Fruit fly (Drosophila melanogaster): ENCODE measurements around the gene CG42655.

CG42655 gene

DNA sequence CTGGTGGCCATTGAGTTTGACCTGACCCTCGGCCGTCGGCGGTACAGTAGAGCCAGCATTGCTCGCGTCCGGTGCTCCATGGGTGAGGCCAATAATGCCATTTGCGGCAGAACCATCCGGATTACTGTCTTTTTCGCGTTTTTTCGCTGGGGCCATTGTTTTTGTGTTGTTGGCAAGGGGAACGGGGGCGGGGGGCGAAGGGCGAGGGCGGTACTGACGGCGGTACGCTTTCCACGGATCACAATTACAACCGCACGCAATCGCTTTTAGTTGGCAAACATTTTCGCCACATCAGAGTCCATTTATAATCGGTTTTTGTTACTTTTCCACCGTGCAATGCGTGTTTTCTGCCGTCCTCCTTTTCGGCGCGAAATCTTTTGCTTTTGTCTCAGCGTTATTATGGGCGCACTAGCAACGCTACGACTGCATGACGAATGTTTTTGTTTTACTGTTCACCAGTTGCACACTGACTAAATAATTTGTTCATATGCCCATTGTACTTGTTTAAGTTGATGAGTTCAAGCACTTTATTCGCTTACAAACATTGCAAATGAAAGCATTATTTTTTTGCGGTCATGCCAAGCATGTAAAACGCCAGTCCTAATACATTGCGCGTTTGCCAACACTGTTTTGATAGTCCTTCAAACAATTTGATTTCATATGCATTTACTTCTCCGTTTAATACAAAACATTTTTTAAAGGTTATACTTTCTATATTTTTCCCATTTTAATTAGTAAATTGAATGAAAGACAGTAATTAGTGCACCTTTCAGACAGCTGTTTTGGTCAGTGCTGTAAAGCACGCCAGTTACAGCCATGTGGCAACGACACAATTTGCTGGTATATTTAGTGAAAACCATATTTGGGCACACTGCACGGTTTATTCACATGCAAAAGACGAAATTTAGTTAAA, 30.4 kb downstream of the CG42655 start, which contains the start of gene Pfdn6 (continued):
- TF ChIP-seq CG1024 (GFP tag; IDR thresholded peaks at IDR 0.05) (peak; percentile 68; the same call in 1 of the 2 replicates), row (GFP tag; IDR thresholded peaks at IDR 0.05) (peak; percentile 86), odd (GFP tag; optimal IDR thresholded peaks at IDR 0.05) (no peak), pita (GFP tag; optimal IDR thresholded peaks at IDR 0.05) (no peak), repo (GFP tag; optimal IDR thresholded peaks at IDR 0.05) (peak; percentile 52), al (GFP tag; IDR thresholded peaks at IDR 0.05) (peak; percentile 54; the same call in 1 of the 2 replicates), pum (GFP tag; optimal IDR thresholded peaks at IDR 0.05) (peak; percentile 36), Mad (GFP tag; optimal IDR thresholded peaks at IDR 0.05) (peak; percentile 61), ara (GFP tag; IDR thresholded peaks at IDR 0.05) (0 out of 2 replicates have a peak, but pooled peaks have one; percentile 35), Camta (GFP tag; optimal IDR thresholded peaks at IDR 0.05) (peak; percentile 48), phol (tag; optimal IDR thresholded peaks at IDR 0.05) (peak; percentile 96), CG16813 (GFP tag; IDR thresholded peaks at IDR 0.05; ENCODE audit: partially characterized antibody) (peak; percentile 64), her (GFP tag; optimal IDR thresholded peaks at IDR 0.05) (peak; percentile 64), CG42726 (GFP tag; IDR thresholded peaks at IDR 0.05; ENCODE audit: partially characterized antibody) (0 out of 2 replicates have a peak, but pooled peaks have one; percentile 8), Six4 (GFP tag; optimal IDR thresholded peaks at IDR 0.05) (peak; percentile 55), CG5180 (GFP tag; optimal IDR thresholded peaks at IDR 0.05) (no peak), Meics (GFP tag; optimal IDR thresholded peaks at IDR 0.05) (no peak), Optix (GFP tag; IDR thresholded peaks at IDR 0.05) (peak; percentile 89), Dek (tag; optimal IDR thresholded peaks at IDR 0.05) (peak; percentile 18), hth (optimal IDR thresholded peaks at IDR 0.05) (no peak), Hr51 (GFP tag; optimal IDR thresholded peaks at IDR 0.05) (peak; percentile 45 to 77), CG12299 (tag; optimal IDR thresholded peaks at IDR 0.05) (peak; percentile 17), CG15514 (GFP tag; optimal IDR thresholded peaks at IDR 0.05) (peak; percentile 40), bsh (GFP tag; optimal IDR thresholded peaks at IDR 0.05) (peak in 1 of 2 experiments; percentile 64), pnt (GFP tag; optimal IDR thresholded peaks at IDR 0.05) (peak; percentile 44), CG15479 (GFP tag; optimal IDR thresholded peaks at IDR 0.05) (no peak), BtbVII (GFP tag; optimal IDR thresholded peaks at IDR 0.05) (peak; percentile 35), tio (GFP tag; optimal IDR thresholded peaks at IDR 0.05) (no peak), CG8359 (GFP tag; optimal IDR thresholded peaks at IDR 0.05; ENCODE audit: borderline replicate concordance) (no peak), fd96Cb (tag; optimal IDR thresholded peaks at IDR 0.05) (peak; percentile 67), slp2 (GFP tag; optimal IDR thresholded peaks at IDR 0.05) (peak; percentile 61), grau (tag; optimal IDR thresholded peaks at IDR 0.05) (peak; percentile 75), p53 (GFP tag; optimal IDR thresholded peaks at IDR 0.05) (no peak), Neu2 (GFP tag; optimal IDR thresholded peaks at IDR 0.05; ENCODE audit: borderline replicate concordance) (no peak), CG5245 (GFP tag; optimal IDR thresholded peaks at IDR 0.05) (peak; percentile 28), gfzf (GFP tag; optimal IDR thresholded peaks at IDR 0.05) (peak; percentile 81), CG8281 (tag; optimal IDR thresholded peaks at IDR 0.05) (no peak), sima (GFP tag; optimal IDR thresholded peaks at IDR 0.05) (no peak), Mrtf (GFP tag; IDR thresholded peaks at IDR 0.05) (peak; percentile 75; the same call in 2 of the 3 replicates), dysf (GFP tag; IDR thresholded peaks at IDR 0.05) (peak; percentile 91), CG4854 (GFP tag; optimal IDR thresholded peaks at IDR 0.05) (peak; percentile 54), CG18476 (GFP tag; optimal IDR thresholded peaks at IDR 0.05) (peak; percentile 79), MBD-R2 (GFP tag; IDR thresholded peaks at IDR 0.05) (peak; percentile 73), HLH3B (GFP tag; IDR thresholded peaks at IDR 0.05) (peak; percentile 72; the same call in 1 of the 2 replicates), CG13424 (tag; optimal IDR thresholded peaks at IDR 0.05) (peak; percentile 94), CG15011 (GFP tag; optimal IDR thresholded peaks at IDR 0.05) (no peak), zfh2 (GFP tag; optimal IDR thresholded peaks at IDR 0.05) (peak; percentile 92), CG13296 (GFP tag; optimal IDR thresholded peaks at IDR 0.05) (no peak)
